Fruit fly (Drosophila melanogaster) whole organism, embryonic: ENCODE measurements around the gene bin.
A peak's percentile ranks its signal among the peaks of the same experiment; 100 is the strongest.

Experiments
- Atf-2 ChIP-seq: fragments of 200-800 bp; sonication (Bioruptor generic); optimal IDR thresholded peaks from 2 replicates; lab custom pipeline; 2016; ENCODE audit warnings: missing biosample characterization, missing genetic modification characterization
- BtbVII ChIP-seq: fragments of 200-800 bp; sonication (Bioruptor generic); optimal IDR thresholded peaks from 3 replicates; lab custom pipeline; 2017; ENCODE audit warnings: missing biosample characterization, mild to moderate bottlenecking, missing genetic modification characterization
- CG1024 ChIP-seq: fragments of 200-800 bp; sonication (Bioruptor generic); IDR thresholded peaks from 2 replicates; pipeline ENCODE4 v1.3.6; 2022; ENCODE audit warnings: missing biosample characterization, missing genetic modification characterization
- CG10274 ChIP-seq: fragments of 200-800 bp; sonication (Bioruptor generic); optimal IDR thresholded peaks from 3 replicates; lab custom pipeline; 2017; ENCODE audit warnings: missing biosample characterization, mild to moderate bottlenecking, missing genetic modification characterization
- CG10321 ChIP-seq: fragments of 200-800 bp; sonication (Bioruptor generic); IDR thresholded peaks from 2 replicates; pipeline ENCODE4 v1.3.6; 2022; ENCODE audit warnings: missing biosample characterization, missing genetic modification characterization
- CG10565 ChIP-seq: fragments of 200-800 bp; sonication (Bioruptor generic); optimal IDR thresholded peaks from 3 replicates; lab custom pipeline; 2016; ENCODE audit warnings: missing biosample characterization, mild to moderate bottlenecking, missing genetic modification characterization
- CG12236 ChIP-seq: fragments of 200-800 bp; sonication (Bioruptor generic); optimal IDR thresholded peaks from 2 replicates; lab custom pipeline; 2016; ENCODE audit warnings: missing biosample characterization, missing genetic modification characterization
- CG14014 ChIP-seq: fragments of 200-800 bp; sonication (Bioruptor generic); IDR thresholded peaks from 2 replicates; pipeline ENCODE4 v1.3.6; 2022; ENCODE audit warnings: missing biosample characterization, missing genetic modification characterization
- CG14710 ChIP-seq: fragments of 200-800 bp; sonication (Bioruptor generic); optimal IDR thresholded peaks from 3 replicates; lab custom pipeline; 2019; ENCODE audit warnings: missing biosample characterization, mild to moderate bottlenecking, missing genetic modification characterization, moderate library complexity
- CG16863 ChIP-seq: fragments of 200-800 bp; sonication (Bioruptor generic); optimal IDR thresholded peaks from 3 replicates; lab custom pipeline; 2016; ENCODE audit warnings: missing biosample characterization, missing genetic modification characterization
- CG17186 ChIP-seq: fragments of 200-800 bp; sonication (Bioruptor generic); optimal IDR thresholded peaks from 3 replicates; lab custom pipeline; 2017; ENCODE audit warnings: missing biosample characterization, missing genetic modification reagents, missing genetic modification characterization
- CG17361 ChIP-seq: fragments of 200-800 bp; sonication (Bioruptor generic); IDR thresholded peaks from 3 replicates; pipeline ENCODE4 v1.3.6; 2022; ENCODE audit warnings: missing biosample characterization, missing genetic modification characterization
- CG17829 ChIP-seq: fragments of 200-800 bp; optimal IDR thresholded peaks from 2 replicates; lab custom pipeline; 2019; ENCODE audit warnings: missing biosample characterization, mild to moderate bottlenecking, missing genetic modification characterization, moderate library complexity
- CG30403 ChIP-seq: fragments of 200-800 bp; sonication (Bioruptor generic); optimal IDR thresholded peaks from 3 replicates; lab custom pipeline; 2016; ENCODE audit warnings: missing biosample characterization, missing genetic modification characterization
- CG33213 ChIP-seq: fragments of 200-800 bp; sonication (Bioruptor generic); optimal IDR thresholded peaks from 3 replicates; lab custom pipeline; 2016; ENCODE audit warnings: missing biosample characterization, missing genetic modification characterization
- CG34224 ChIP-seq: fragments of 200-800 bp; sonication (Bioruptor generic); IDR thresholded peaks from 3 replicates; pipeline ENCODE4 v1.3.6; 2022; ENCODE audit warnings: missing biosample characterization, missing genetic modification characterization; ENCODE audit not compliant: partially characterized antibody
- CG3838 ChIP-seq: fragments of 200-800 bp; sonication (Bioruptor generic); optimal IDR thresholded peaks from 3 replicates; lab custom pipeline; 2016; ENCODE audit warnings: missing biosample characterization, missing genetic modification characterization
- CG4360 ChIP-seq: fragments of 200-800 bp; sonication (Bioruptor generic); IDR thresholded peaks from 2 replicates; pipeline ENCODE4 v1.3.6; 2022; ENCODE audit warnings: missing biosample characterization, missing genetic modification characterization
- CHES-1-like ChIP-seq: fragments of 200-800 bp; sonication (Bioruptor generic); optimal IDR thresholded peaks from 2 replicates; lab custom pipeline; 2016; ENCODE audit warnings: missing biosample characterization, missing genetic modification characterization
- Dek ChIP-seq: fragments of 200-800 bp; sonication (Bioruptor generic); optimal IDR thresholded peaks from 3 replicates; lab custom pipeline; 2019; ENCODE audit warnings: missing biosample characterization, mild to moderate bottlenecking, missing genetic modification characterization, moderate library complexity
- Gsc ChIP-seq: fragments of 200-800 bp; sonication (Bioruptor generic); IDR thresholded peaks from 2 replicates; pipeline ENCODE4 v1.3.6; 2022; ENCODE audit warnings: missing biosample characterization, missing genetic modification characterization
- Hey ChIP-seq: fragments of 200-800 bp; sonication (Bioruptor generic); optimal IDR thresholded peaks from 3 replicates; lab custom pipeline; 2018; ENCODE audit warnings: missing biosample characterization, mild to moderate bottlenecking, missing genetic modification characterization
- Hr51 ChIP-seq, 2 experiments: fragments of 200-800 bp; sonication (Bioruptor generic); optimal IDR thresholded peaks; 2 replicates in 1 of 2; 3 replicates in 1 of 2; lab custom pipeline; 2016 to 2018; ENCODE audit warnings: missing biosample characterization in 2 of 2, missing genetic modification characterization in 2 of 2, mild to moderate bottlenecking in 1 of 2, moderate library complexity in 1 of 2
- NC2α ChIP-seq: fragments of 200-800 bp; sonication (Bioruptor generic); optimal IDR thresholded peaks from 2 replicates; lab custom pipeline; 2016; ENCODE audit warnings: missing biosample characterization, missing genetic modification characterization
- Nf-YB ChIP-seq: fragments of 200-800 bp; sonication (Bioruptor generic); optimal IDR thresholded peaks from 3 replicates; lab custom pipeline; 2019; ENCODE audit warnings: missing biosample characterization, mild to moderate bottlenecking, missing genetic modification characterization, moderate library complexity
- Nf-YC ChIP-seq: fragments of 200-800 bp; optimal IDR thresholded peaks from 3 replicates; lab custom pipeline; 2019; ENCODE audit warnings: missing biosample characterization, mild to moderate bottlenecking, missing genetic modification characterization, moderate library complexity
- Oaz ChIP-seq: fragments of 200-800 bp; sonication (Bioruptor generic); IDR thresholded peaks from 2 replicates; pipeline ENCODE4 v1.3.6; 2022; ENCODE audit warnings: missing biosample characterization, missing genetic modification characterization
- Scr ChIP-seq: fragments of 200-800 bp; sonication (Bioruptor generic); IDR thresholded peaks from 2 replicates; pipeline ENCODE4 v1.3.6; 2022; ENCODE audit warnings: missing biosample characterization, missing genetic modification characterization; ENCODE audit not compliant: partially characterized antibody
- Vsx1 ChIP-seq: fragments of 200-800 bp; sonication (Bioruptor generic); optimal IDR thresholded peaks from 2 replicates; lab custom pipeline; 2017; ENCODE audit warnings: missing biosample characterization, mild to moderate bottlenecking, missing genetic modification characterization, missing genetic modification reagents
- YL-1 ChIP-seq: fragments of 200-800 bp; sonication (Bioruptor generic); optimal IDR thresholded peaks from 3 replicates; lab custom pipeline; 2017; ENCODE audit warnings: missing biosample characterization, mild to moderate bottlenecking, missing genetic modification characterization
- cas ChIP-seq: fragments of 200-800 bp; sonication (Bioruptor generic); IDR thresholded peaks from 2 replicates; pipeline ENCODE4 v1.3.6; 2022; ENCODE audit warnings: missing biosample characterization, missing genetic modification characterization
- caup ChIP-seq: fragments of 200-800 bp; sonication (Bioruptor generic); optimal IDR thresholded peaks from 3 replicates; lab custom pipeline; 2017; ENCODE audit warnings: missing biosample characterization, mild to moderate bottlenecking, missing genetic modification characterization, moderate library complexity; ENCODE audit not compliant: severe bottlenecking
- dan ChIP-seq: fragments of 200-800 bp; sonication (Bioruptor generic); IDR thresholded peaks from 2 replicates; pipeline ENCODE4 v1.3.6; 2022; ENCODE audit warnings: missing biosample characterization, missing genetic modification characterization
- gem ChIP-seq: fragments of 200-800 bp; sonication (Bioruptor generic); optimal IDR thresholded peaks from 2 replicates; lab custom pipeline; 2019; ENCODE audit warnings: missing biosample characterization, mild to moderate bottlenecking, missing genetic modification characterization, moderate library complexity
- gsb-n ChIP-seq: fragments of 200-800 bp; sonication (Bioruptor generic); optimal IDR thresholded peaks from 3 replicates; lab custom pipeline; 2018; ENCODE audit warnings: missing biosample characterization, mild to moderate bottlenecking, missing genetic modification characterization
- insv ChIP-seq, 2 experiments: fragments of 200-800 bp; sonication (Bioruptor generic); optimal IDR thresholded peaks; 3 replicates each; lab custom pipeline; 2016 to 2018; ENCODE audit warnings: missing biosample characterization in 2 of 2, missing genetic modification characterization in 2 of 2
- lmd ChIP-seq: fragments of 200-800 bp; sonication (Bioruptor generic); IDR thresholded peaks from 2 replicates; pipeline ENCODE4 v1.3.6; 2022; ENCODE audit warnings: missing biosample characterization, missing genetic modification characterization
- maf-S ChIP-seq: fragments of 200-800 bp; sonication (Bioruptor generic); optimal IDR thresholded peaks from 2 replicates; lab custom pipeline; 2016; ENCODE audit warnings: missing biosample characterization, missing genetic modification characterization
- pita ChIP-seq: fragments of 200-800 bp; sonication (Bioruptor generic); optimal IDR thresholded peaks from 2 replicates; lab custom pipeline; 2017; ENCODE audit warnings: missing biosample characterization, mild to moderate bottlenecking, missing genetic modification characterization
- pnt ChIP-seq: fragments of 200-800 bp; sonication (Bioruptor generic); optimal IDR thresholded peaks from 3 replicates; lab custom pipeline; 2016; ENCODE audit warnings: missing biosample characterization, missing genetic modification characterization
- prd ChIP-seq, 3 experiments: fragments of >200 bp in 2 of 3; fragments of 200-800 bp in 1 of 3; sonication (Bioruptor generic) in 1 of 3; optimal IDR thresholded peaks in 2 of 3; IDR thresholded peaks in 1 of 3; 2 replicates in 2 of 3; 3 replicates in 1 of 3; pipeline versions ENCODE4 v1.3.6 to Lab custom; 2017 to 2022; ENCODE audit warnings: missing biosample characterization in 1 of 3, missing genetic modification characterization in 1 of 3
- schlank ChIP-seq: fragments of 200-800 bp; sonication (Bioruptor generic); optimal IDR thresholded peaks from 2 replicates; lab custom pipeline; 2018; ENCODE audit warnings: missing biosample characterization, mild to moderate bottlenecking, missing genetic modification characterization
- sens-2 ChIP-seq: fragments of 200-800 bp; sonication (Bioruptor generic); IDR thresholded peaks from 2 replicates; pipeline ENCODE4 v1.3.6; 2022; ENCODE audit warnings: missing biosample characterization, missing genetic modification characterization
- slbo ChIP-seq: fragments of 200-800 bp; sonication (Bioruptor generic); IDR thresholded peaks from 2 replicates; pipeline ENCODE4 v1.3.6; 2022; ENCODE audit warnings: missing biosample characterization, missing genetic modification characterization
- sob ChIP-seq: fragments of 200-800 bp; sonication (Bioruptor generic); IDR thresholded peaks from 2 replicates; pipeline ENCODE4 v1.3.6; 2022; ENCODE audit warnings: missing biosample characterization, missing genetic modification characterization
- tap ChIP-seq: fragments of 200-800 bp; optimal IDR thresholded peaks from 3 replicates; lab custom pipeline; 2019; ENCODE audit warnings: missing biosample characterization, mild to moderate bottlenecking, missing genetic modification characterization, moderate library complexity
- ttk ChIP-seq: fragments of 200-800 bp; sonication (Bioruptor generic); IDR thresholded peaks from 2 replicates; pipeline ENCODE4 v2.1.2; 2022; ENCODE audit warnings: missing biosample characterization, missing genetic modification characterization
- tx ChIP-seq: fragments of 200-800 bp; sonication (Bioruptor generic); optimal IDR thresholded peaks from 2 replicates; lab custom pipeline; 2016; ENCODE audit warnings: missing biosample characterization, missing genetic modification characterization
- zfh2 ChIP-seq: fragments of 200-800 bp; sonication (Bioruptor generic); optimal IDR thresholded peaks from 2 replicates; lab custom pipeline; 2016; ENCODE audit warnings: missing biosample characterization, missing genetic modification characterization

bin gene

DNA sequence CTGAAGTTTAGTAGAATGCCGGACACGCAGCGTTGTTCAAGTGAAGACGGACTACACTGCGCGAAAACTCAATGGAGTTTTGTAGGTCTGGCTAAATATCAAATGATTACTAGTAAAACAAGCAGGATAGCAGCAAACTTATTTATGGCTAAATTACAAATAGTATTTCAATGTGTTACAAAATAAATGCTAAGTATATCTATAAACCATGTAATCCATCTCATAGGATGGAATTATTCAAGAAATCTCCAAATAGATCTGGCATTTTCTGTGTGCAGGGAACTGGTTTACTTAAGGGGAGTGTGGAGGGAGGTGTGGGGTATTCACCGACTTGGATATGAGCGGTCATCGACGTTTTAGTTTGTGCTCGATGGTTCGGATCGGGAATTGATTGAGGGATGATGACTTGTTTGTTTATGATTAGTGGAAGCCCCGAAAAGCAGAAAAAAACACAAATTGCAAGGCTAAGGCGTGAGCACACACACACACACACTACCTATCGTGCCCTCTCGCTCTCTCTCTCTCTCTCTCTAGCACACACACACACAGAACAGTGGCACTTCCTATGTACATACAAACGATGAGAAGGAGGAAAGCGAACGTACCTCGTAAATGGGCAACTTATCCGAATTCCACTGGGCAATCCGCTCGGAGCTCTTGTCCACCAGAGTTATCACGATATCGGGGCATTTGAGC lies 26.5 kb upstream of the bin start (continued):
- no peak for TF ChIP-seq Scr (GFP tag; lab: Robert Waterston, UW)
- peak; percentile 81 for TF ChIP-seq CG14014 (GFP tag; lab: Robert Waterston, UW)
- TF ChIP-seq CG10565 (GFP tag; lab: Kevin White, UChicago): no peak
- peak; percentile 48 for TF ChIP-seq caup (GFP tag; lab: Kevin White, UChicago)
- TF ChIP-seq schlank (tag; lab: Kevin White, UChicago): peak; percentile 27
- TF ChIP-seq CG1024: 0 out of 2 replicates have a peak, but pooled peaks have one; percentile 48
- peak; percentile 82 for TF ChIP-seq CG17829
- peak; percentile 70 for TF ChIP-seq ttk (GFP tag; lab: Robert Waterston, UW)
- no peak for TF ChIP-seq insv (GFP tag; optimal IDR thresholded peaks at IDR 0.05; lab: Kevin White, UChicago)
- no peak for TF ChIP-seq CG4360 (GFP tag; lab: Robert Waterston, UW)
- peak; percentile 73 for TF ChIP-seq NC2α (GFP tag; lab: Kevin White, UChicago)
- no peak for TF ChIP-seq Gsc (GFP tag; lab: Robert Waterston, UW)
- TF ChIP-seq Hey (tag; lab: Kevin White, UChicago): no peak
- TF ChIP-seq prd (optimal IDR thresholded peaks at IDR 0.05; lab: Kevin White, UChicago): no peak
- TF ChIP-seq prd (GFP tag; IDR thresholded peaks at IDR 0.05; lab: Robert Waterston, UW): peak; percentile 79
- TF ChIP-seq CG17361 (GFP tag; lab: Robert Waterston, UW): peak; percentile 80
- peak; percentile 50 for TF ChIP-seq CG17186 (GFP tag; lab: Kevin White, UChicago)
- TF ChIP-seq pnt (GFP tag; lab: Kevin White, UChicago): peak; percentile 77
- TF ChIP-seq CHES-1-like: peak; percentile 76
- peak; percentile 84 for TF ChIP-seq gsb-n (tag; lab: Kevin White, UChicago)
- no peak; the same call in 1 of the 2 replicates for TF ChIP-seq CG10321 (GFP tag; lab: Robert Waterston, UW)
- peak; percentile 88 for TF ChIP-seq CG30403
- peak; percentile 91 for TF ChIP-seq gem (tag; lab: Kevin White, UChicago)
- TF ChIP-seq zfh2: peak; percentile 60
- TF ChIP-seq Nf-YC (tag; lab: Kevin White, UChicago): no peak
- peak; percentile 71 for TF ChIP-seq sob
- TF ChIP-seq lmd (GFP tag; lab: Robert Waterston, UW): peak; percentile 81
- peak; percentile 42 for TF ChIP-seq CG3838 (GFP tag; lab: Kevin White, UChicago)
- TF ChIP-seq tap (tag; lab: Kevin White, UChicago): peak; percentile 80
- TF ChIP-seq CG33213 (GFP tag; lab: Kevin White, UChicago): peak; percentile 68
- peak; percentile 49 for TF ChIP-seq Vsx1 (GFP tag; lab: Kevin White, UChicago)
- TF ChIP-seq Oaz: peak; percentile 47; the same call in 1 of the 2 replicates
- TF ChIP-seq sens-2 (GFP tag; lab: Robert Waterston, UW): 0 out of 2 replicates have a peak, but pooled peaks have one; percentile 61
- no peak for TF ChIP-seq pita (GFP tag; lab: Kevin White, UChicago)
- peak; percentile 60 for TF ChIP-seq maf-S
- peak; percentile 73 for TF ChIP-seq BtbVII (GFP tag; lab: Kevin White, UChicago)
- peak; percentile 11; the same call in 1 of the 3 replicates for TF ChIP-seq CG34224 (GFP tag; lab: Robert Waterston, UW)
- TF ChIP-seq Hr51 (GFP tag; optimal IDR thresholded peaks at IDR 0.05; lab: Kevin White, UChicago): peak; percentile 52 to 87
- TF ChIP-seq dan (GFP tag; lab: Robert Waterston, UW): no peak
- no peak for TF ChIP-seq cas (GFP tag; lab: Robert Waterston, UW)
- TF ChIP-seq Dek: peak; percentile 71
- peak; percentile 78 for TF ChIP-seq tx (GFP tag; lab: Kevin White, UChicago)
- peak; percentile 74 for TF ChIP-seq slbo (GFP tag; lab: Robert Waterston, UW)
- TF ChIP-seq CG16863 (GFP tag; lab: Kevin White, UChicago): peak; percentile 80
- TF ChIP-seq CG12236 (GFP tag; lab: Kevin White, UChicago): peak; percentile 82
- peak; percentile 38 for TF ChIP-seq Nf-YB (GFP tag; lab: Kevin White, UChicago)
- TF ChIP-seq Atf-2: peak; percentile 75
- TF ChIP-seq CG10274 (GFP tag; lab: Kevin White, UChicago): peak; percentile 35
- peak; percentile 80 for TF ChIP-seq CG14710 (tag; lab: Kevin White, UChicago)
- TF ChIP-seq YL-1: peak; percentile 2
